Fruit fly (Drosophila melanogaster) S2 (cell line): ENCODE results near the gene Vinc.

Source experiments
- CG8478 ChIP-seq: fragments of >200 bp; optimal IDR thresholded peaks from 2 replicates; lab custom pipeline; 2018
- CTCF ChIP-seq, 2 experiments: fragments of >200 bp; optimal IDR thresholded peaks; 2 replicates each; lab custom pipeline; 2018

- TF ChIP-seq CG8478 (lab: Kevin White, UChicago) = no peak
- TF ChIP-seq CTCF (optimal IDR thresholded peaks at IDR 0.05; lab: Kevin White, UChicago) = no peak
Observed at dm6 chrX:2245931-2246330, 23.6 kb upstream of the Vinc start, which contains the start of gene Or2a.
